Worm (Caenorhabditis elegans) whole organism, L2 larva: ENCODE measurements around the gene ugt-55.
A peak's percentile ranks its signal among the peaks of the same experiment; 100 is the strongest.

Experiments used
- C34F6.9 ChIP-seq: fragments of 150-350 bp; optimal IDR thresholded peaks from 2 replicates; lab custom pipeline; 2014; ENCODE audit warnings: missing biosample characterization, missing genetic modification characterization
- F13H6.1 ChIP-seq: sonication (generic microtip); optimal IDR thresholded peaks from 2 replicates; lab custom pipeline; 2016; ENCODE audit warnings: missing genetic modification characterization, missing compliant biosample characterization
- R02D3.7 ChIP-seq: fragments of 150-350 bp; optimal IDR thresholded peaks from 2 replicates; lab custom pipeline; 2014; ENCODE audit warnings: missing biosample characterization, missing genetic modification characterization
- Y55F3AM.14 ChIP-seq: fragments of 200-800 bp; sonication (Bioruptor generic); optimal IDR thresholded peaks from 2 replicates; lab custom pipeline; 2018; ENCODE audit warnings: mild to moderate bottlenecking, missing genetic modification characterization, missing compliant biosample characterization
- ZK546.5 ChIP-seq: sonication (generic microtip); optimal IDR thresholded peaks from 2 replicates; lab custom pipeline; 2017; ENCODE audit warnings: missing biosample characterization, missing genetic modification characterization
- alr-1 ChIP-seq: fragments of 150-350 bp; optimal IDR thresholded peaks from 2 replicates; lab custom pipeline; 2014; ENCODE audit warnings: missing biosample characterization, missing genetic modification characterization
- blmp-1 ChIP-seq: sonication (generic microtip); optimal IDR thresholded peaks from 2 replicates; lab custom pipeline; 2017; ENCODE audit warnings: missing genetic modification characterization, mild to moderate bottlenecking, missing compliant biosample characterization, antibody characterized with exemption, moderate library complexity; ENCODE audit not compliant: insufficient read depth
- ceh-16 ChIP-seq: fragments of 150-350 bp; optimal IDR thresholded peaks from 2 replicates; lab custom pipeline; 2014; ENCODE audit warnings: missing biosample characterization, missing genetic modification characterization
- ceh-82 ChIP-seq: fragments of 150-350 bp; optimal IDR thresholded peaks from 2 replicates; lab custom pipeline; 2014; ENCODE audit warnings: missing biosample characterization, missing genetic modification characterization
- crh-2 ChIP-seq: sonication (generic microtip); optimal IDR thresholded peaks from 2 replicates; lab custom pipeline; 2017; ENCODE audit warnings: missing biosample characterization, missing genetic modification characterization
- dmd-4 ChIP-seq: sonication (generic microtip); optimal IDR thresholded peaks from 2 replicates; lab custom pipeline; 2017; ENCODE audit warnings: missing biosample characterization, missing genetic modification characterization
- egl-27 ChIP-seq: sonication (generic microtip); optimal IDR thresholded peaks from 3 replicates; lab custom pipeline; 2017; ENCODE audit warnings: missing biosample characterization, missing genetic modification reagents, missing genetic modification characterization
- elt-1 ChIP-seq: fragments of 150-350 bp; optimal IDR thresholded peaks from 2 replicates; lab custom pipeline; 2014; ENCODE audit warnings: missing biosample characterization, missing genetic modification characterization
- elt-3 ChIP-seq: sonication (generic microtip); optimal IDR thresholded peaks from 2 replicates; lab custom pipeline; 2017; ENCODE audit warnings: missing biosample characterization, missing genetic modification characterization
- fos-1 ChIP-seq: fragments of 150-350 bp; optimal IDR thresholded peaks from 2 replicates; lab custom pipeline; 2014; ENCODE audit warnings: missing biosample characterization, missing genetic modification characterization
- gmeb-1 ChIP-seq: fragments of 150-350 bp; optimal IDR thresholded peaks from 2 replicates; lab custom pipeline; 2014; ENCODE audit warnings: missing biosample characterization, missing genetic modification characterization
- lin-11 ChIP-seq: fragments of 150-350 bp; sonication (generic microtip); optimal IDR thresholded peaks from 2 replicates; lab custom pipeline; 2014; ENCODE audit warnings: missing biosample characterization, missing genetic modification characterization, inconsistent platforms, mixed read lengths
- lin-13 ChIP-seq: fragments of 150-350 bp; optimal IDR thresholded peaks from 2 replicates; lab custom pipeline; 2014; ENCODE audit warnings: missing biosample characterization, missing genetic modification reagents, missing genetic modification characterization
- lin-39 ChIP-seq: fragments of 150-350 bp; optimal IDR thresholded peaks from 2 replicates; lab custom pipeline; 2014; ENCODE audit warnings: missing biosample characterization, missing genetic modification reagents, missing genetic modification characterization
- lsy-2 ChIP-seq, 2 experiments: fragments of 150-350 bp in 1 of 2; sonication (generic microtip) in 1 of 2; optimal IDR thresholded peaks; 2 replicates each; lab custom pipeline; 2014 to 2017; ENCODE audit warnings: missing biosample characterization in 2 of 2, missing genetic modification characterization in 2 of 2
- mab-5 ChIP-seq: fragments of 150-350 bp; optimal IDR thresholded peaks from 2 replicates; lab custom pipeline; 2014; ENCODE audit warnings: missing biosample characterization, missing genetic modification characterization
- mbf-1 ChIP-seq: sonication (generic microtip); optimal IDR thresholded peaks from 2 replicates; lab custom pipeline; 2017; ENCODE audit warnings: missing biosample characterization, missing genetic modification characterization
- mdl-1 ChIP-seq, 2 experiments: fragments of 150-350 bp in 1 of 2; sonication (generic microtip) in 1 of 2; optimal IDR thresholded peaks; 2 replicates each; lab custom pipeline; 2017; ENCODE audit warnings: missing biosample characterization in 2 of 2, missing genetic modification characterization in 2 of 2
- nhr-10 ChIP-seq: sonication (generic microtip); optimal IDR thresholded peaks from 2 replicates; lab custom pipeline; 2017; ENCODE audit warnings: missing biosample characterization, missing genetic modification characterization
- nhr-11 ChIP-seq: fragments of 150-350 bp; optimal IDR thresholded peaks from 2 replicates; lab custom pipeline; 2014; ENCODE audit warnings: missing biosample characterization, missing genetic modification characterization
- nhr-12 ChIP-seq: fragments of 150-350 bp; optimal IDR thresholded peaks from 2 replicates; lab custom pipeline; 2014; ENCODE audit warnings: missing biosample characterization, missing genetic modification characterization
- nhr-129 ChIP-seq: fragments of 150-350 bp; optimal IDR thresholded peaks from 2 replicates; lab custom pipeline; 2014; ENCODE audit warnings: missing biosample characterization, missing genetic modification characterization
- nhr-21 ChIP-seq: fragments of 150-350 bp; optimal IDR thresholded peaks from 2 replicates; lab custom pipeline; 2014; ENCODE audit warnings: missing biosample characterization, missing genetic modification characterization
- nhr-23 ChIP-seq: fragments of 150-350 bp; optimal IDR thresholded peaks from 2 replicates; lab custom pipeline; 2014; ENCODE audit warnings: missing biosample characterization, missing genetic modification reagents, missing genetic modification characterization
- nhr-237 ChIP-seq: fragments of 150-350 bp; optimal IDR thresholded peaks from 2 replicates; lab custom pipeline; 2014; ENCODE audit warnings: missing biosample characterization, missing genetic modification characterization
- nhr-25 ChIP-seq: fragments of 150-350 bp; sonication (generic microtip); optimal IDR thresholded peaks from 3 replicates; lab custom pipeline; 2014; ENCODE audit warnings: missing biosample characterization, missing genetic modification characterization
- nhr-6 ChIP-seq: fragments of 150-350 bp; optimal IDR thresholded peaks from 2 replicates; lab custom pipeline; 2014; ENCODE audit warnings: missing biosample characterization, missing genetic modification characterization
- nhr-77 ChIP-seq: fragments of 150-350 bp; optimal IDR thresholded peaks from 2 replicates; lab custom pipeline; 2014; ENCODE audit warnings: missing biosample characterization, missing genetic modification characterization
- peb-1 ChIP-seq: fragments of 150-350 bp; optimal IDR thresholded peaks from 2 replicates; lab custom pipeline; 2014; ENCODE audit warnings: missing biosample characterization, missing genetic modification characterization
- sem-4 ChIP-seq: fragments of 150-350 bp; optimal IDR thresholded peaks from 2 replicates; lab custom pipeline; 2014; ENCODE audit warnings: missing biosample characterization, missing genetic modification reagents, missing genetic modification characterization
- skn-1 ChIP-seq: sonication (generic microtip); optimal IDR thresholded peaks from 2 replicates; lab custom pipeline; 2017; ENCODE audit warnings: missing biosample characterization, missing genetic modification characterization
- sma-9 ChIP-seq, 2 experiments: fragments of 150-350 bp in 1 of 2; sonication (generic microtip) in 1 of 2; optimal IDR thresholded peaks; 2 replicates each; lab custom pipeline; 2014 to 2016; ENCODE audit warnings: missing genetic modification characterization in 2 of 2, mild to moderate bottlenecking in 1 of 2, missing biosample characterization in 1 of 2, missing compliant biosample characterization in 1 of 2, missing genetic modification reagents in 1 of 2, moderate library complexity in 1 of 2
- snpc-4 ChIP-seq: fragments of 150-350 bp; optimal IDR thresholded peaks from 2 replicates; lab custom pipeline; 2014; ENCODE audit warnings: missing biosample characterization, missing genetic modification characterization
- unc-55 ChIP-seq: fragments of 150-350 bp; sonication (generic microtip); optimal IDR thresholded peaks from 3 replicates; lab custom pipeline; 2014; ENCODE audit warnings: missing biosample characterization, missing genetic modification reagents, missing genetic modification characterization
- unc-62 ChIP-seq: fragments of 150-350 bp; optimal IDR thresholded peaks from 2 replicates; lab custom pipeline; 2014; ENCODE audit warnings: missing biosample characterization, missing genetic modification reagents, missing genetic modification characterization
- zag-1 ChIP-seq: fragments of 150-350 bp; optimal IDR thresholded peaks from 2 replicates; lab custom pipeline; 2014; ENCODE audit warnings: missing biosample characterization, missing genetic modification characterization
- ztf-1 ChIP-seq: fragments of 200-800 bp; sonication (Bioruptor generic); conservative IDR thresholded peaks from 2 replicates; pipeline ENCODE4 v1.3.6; 2022; ENCODE audit warnings: missing genetic modification characterization, missing compliant biosample characterization
- ztf-11 ChIP-seq: sonication (generic microtip); optimal IDR thresholded peaks from 2 replicates; lab custom pipeline; 2017; ENCODE audit warnings: missing biosample characterization, missing genetic modification characterization
- ztf-4 ChIP-seq: fragments of 150-350 bp; optimal IDR thresholded peaks from 2 replicates; lab custom pipeline; 2014; ENCODE audit warnings: missing biosample characterization, missing genetic modification characterization

The ugt-55 gene

DNA sequence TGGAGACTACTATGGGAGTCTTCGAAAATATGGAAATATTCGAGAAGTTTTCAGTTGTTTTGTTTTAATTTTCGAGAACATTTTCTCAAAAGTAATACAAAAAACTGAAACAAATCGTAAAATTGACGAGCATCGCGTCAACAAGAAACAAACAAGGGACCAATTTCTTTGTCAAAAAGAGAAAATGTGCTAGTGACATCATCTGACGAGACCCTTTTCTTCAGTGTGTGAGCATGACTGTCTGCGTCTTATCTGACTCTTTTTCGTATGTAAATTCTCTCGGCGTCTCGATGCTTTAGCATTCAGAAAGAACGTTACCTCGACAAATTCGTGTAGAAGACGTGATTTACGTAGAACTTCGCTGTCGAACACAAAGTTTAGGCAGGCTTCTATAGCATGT is 31.2 kb downstream of the ugt-55 start:
- TF ChIP-seq nhr-77 (no peak), nhr-129 (tag; lab: Kevin White, UChicago) (peak; percentile 77), nhr-11 (tag; lab: Kevin White, UChicago) (no peak), C34F6.9 (peak; percentile 35), egl-27 (no peak), nhr-12 (tag; lab: Kevin White, UChicago) (no peak), mdl-1 (tag; optimal IDR thresholded peaks at IDR 0.05; lab: Kevin White, UChicago) (no peak), lsy-2 (tag; optimal IDR thresholded peaks at IDR 0.05; lab: Kevin White, UChicago) (peak in 1 of 2 experiments; percentile 36), zag-1 (tag; lab: Kevin White, UChicago) (peak; percentile 2), unc-62 (GFP tag; lab: Kevin White, UChicago) (no peak), blmp-1 (tag; lab: Kevin White, UChicago) (no peak), unc-55 (GFP tag; lab: Kevin White, UChicago) (peak; percentile 41), ZK546.5 (tag; lab: Kevin White, UChicago) (no peak), nhr-6 (tag; lab: Kevin White, UChicago) (no peak), peb-1 (tag; lab: Kevin White, UChicago) (no peak), crh-2 (tag; lab: Kevin White, UChicago) (no peak), mbf-1 (tag; lab: Kevin White, UChicago) (no peak), lin-39 (tag; lab: Kevin White, UChicago) (no peak)

ce11 chrV:12288577-12288976 is 32.1 kb downstream of the ugt-55 start, which contains the start of gene rskd-1:
TSS of gene rskd-1 (minus strand) at chrV:12288615.
- no peak for TF ChIP-seq zag-1 (tag; lab: Kevin White, UChicago)
- no peak for TF ChIP-seq ztf-1
- peak; percentile 10 for TF ChIP-seq lin-13 (GFP tag; lab: Kevin White, UChicago)
- no peak for TF ChIP-seq nhr-6 (tag; lab: Kevin White, UChicago)
- TF ChIP-seq crh-2 (tag; lab: Kevin White, UChicago): peak; percentile 35
- TF ChIP-seq Y55F3AM.14 (GFP tag; lab: Kevin White, UChicago): no peak
- no peak for TF ChIP-seq sma-9 (GFP tag; optimal IDR thresholded peaks at IDR 0.05; lab: Kevin White, UChicago)
- TF ChIP-seq sma-9 (tag; optimal IDR thresholded peaks at IDR 0.05; lab: Kevin White, UChicago): no peak
- TF ChIP-seq ceh-16 (tag; lab: Kevin White, UChicago): no peak
- no peak for TF ChIP-seq R02D3.7
- no peak for TF ChIP-seq lin-11
- TF ChIP-seq nhr-25: peak; percentile 53
- TF ChIP-seq nhr-21: no peak
- peak; percentile 2 for TF ChIP-seq fos-1
- peak; percentile 27 for TF ChIP-seq C34F6.9
- no peak for TF ChIP-seq nhr-23 (tag; lab: Kevin White, UChicago)
- peak in 1 of 2 experiments; percentile 35 for TF ChIP-seq lsy-2 (tag; optimal IDR thresholded peaks at IDR 0.05; lab: Kevin White, UChicago)

- peak; percentile 95 for TF ChIP-seq unc-55 (GFP tag; lab: Kevin White, UChicago)
- TF ChIP-seq skn-1 (tag; lab: Kevin White, UChicago): no peak
- TF ChIP-seq ztf-4 (tag; lab: Kevin White, UChicago): peak; percentile 61
- TF ChIP-seq fos-1: peak; percentile 69
- no peak for TF ChIP-seq mbf-1 (tag; lab: Kevin White, UChicago)
- peak; percentile 81 for TF ChIP-seq lin-13 (GFP tag; lab: Kevin White, UChicago)
- TF ChIP-seq unc-62 (GFP tag; lab: Kevin White, UChicago): peak; percentile 43
- peak; percentile 47 for TF ChIP-seq blmp-1 (tag; lab: Kevin White, UChicago)
- TF ChIP-seq nhr-77: no peak
- no peak for TF ChIP-seq elt-3 (tag; lab: Kevin White, UChicago)
- TF ChIP-seq sem-4 (tag; lab: Kevin White, UChicago): peak; percentile 83
- peak; percentile 74 for TF ChIP-seq snpc-4 (tag; lab: Kevin White, UChicago)
- peak; percentile 91 for TF ChIP-seq crh-2 (tag; lab: Kevin White, UChicago)
- no peak for TF ChIP-seq peb-1 (tag; lab: Kevin White, UChicago)
- TF ChIP-seq nhr-237: peak; percentile 56
- TF ChIP-seq elt-1 (tag; lab: Kevin White, UChicago): no peak
- TF ChIP-seq nhr-12 (tag; lab: Kevin White, UChicago): no peak
- TF ChIP-seq ZK546.5 (tag; lab: Kevin White, UChicago): peak; percentile 26
- no peak for TF ChIP-seq alr-1 (tag; lab: Kevin White, UChicago)
- TF ChIP-seq lsy-2 (tag; optimal IDR thresholded peaks at IDR 0.05; lab: Kevin White, UChicago): peak; percentile 90 to 95
- TF ChIP-seq C34F6.9: peak; percentile 91
- peak; percentile 88 for TF ChIP-seq F13H6.1 (tag; lab: Kevin White, UChicago)
- TF ChIP-seq dmd-4 (tag; lab: Kevin White, UChicago): peak; percentile 45
- TF ChIP-seq nhr-10: peak; percentile 70
- TF ChIP-seq zag-1 (tag; lab: Kevin White, UChicago): peak; percentile 37
- no peak for TF ChIP-seq lin-39 (tag; lab: Kevin White, UChicago)
- peak; percentile 88 for TF ChIP-seq nhr-25
- peak; percentile 81 for TF ChIP-seq lin-11
- peak; percentile 56 for TF ChIP-seq nhr-129 (tag; lab: Kevin White, UChicago)
- no peak for TF ChIP-seq nhr-11 (tag; lab: Kevin White, UChicago)
- peak; percentile 79 for TF ChIP-seq nhr-21
- no peak for TF ChIP-seq nhr-6 (tag; lab: Kevin White, UChicago)
- TF ChIP-seq ztf-11 (tag; lab: Kevin White, UChicago): no peak
- peak; percentile 77 for TF ChIP-seq R02D3.7
- TF ChIP-seq sma-9 (GFP tag; optimal IDR thresholded peaks at IDR 0.05; lab: Kevin White, UChicago): peak; percentile 95
- TF ChIP-seq sma-9 (tag; optimal IDR thresholded peaks at IDR 0.05; lab: Kevin White, UChicago): no peak
- peak; percentile 75 for TF ChIP-seq ceh-16 (tag; lab: Kevin White, UChicago)
- TF ChIP-seq Y55F3AM.14 (GFP tag; lab: Kevin White, UChicago): peak; percentile 22
- TF ChIP-seq mab-5: peak; percentile 93
- peak; percentile 53 for TF ChIP-seq ceh-82 (tag; lab: Kevin White, UChicago)
- peak; percentile 99 for TF ChIP-seq gmeb-1
Measured at ce11 chrV:12291587-12291986, 35.1 kb downstream of the ugt-55 start, which contains the start of the genes srpa-68 and srh-16. TSS of gene srpa-68 (minus strand) at chrV:12291658. TSS of gene srh-16 (plus strand) at chrV:12291861.
